Worm (Caenorhabditis elegans) whole organism, early embryonic: Measurements from ENCODE around the gene F10E7.6.

Source experiments
- B0310.2 ChIP-seq: sonication (generic microtip); optimal IDR thresholded peaks from 2 replicates; lab custom pipeline; 2016; ENCODE audit warnings: mild to moderate bottlenecking, missing genetic modification characterization, missing compliant biosample characterization
- F13C5.2 ChIP-seq: sonication (generic microtip); optimal IDR thresholded peaks from 2 replicates; lab custom pipeline; 2017; ENCODE audit warnings: mild to moderate bottlenecking, missing genetic modification characterization, inconsistent platforms, missing compliant biosample characterization
- aly-1 ChIP-seq: sonication (generic microtip); optimal IDR thresholded peaks from 2 replicates; lab custom pipeline; 2016; ENCODE audit warnings: missing genetic modification characterization, missing compliant biosample characterization
- ama-1 ChIP-seq: fragments of 150-350 bp; optimal IDR thresholded peaks from 2 replicates; lab custom pipeline; 2014
- ceh-13 ChIP-seq: fragments of 200-800 bp; sonication (Bioruptor generic); optimal IDR thresholded peaks from 2 replicates; lab custom pipeline; 2018; ENCODE audit warnings: mild to moderate bottlenecking, missing genetic modification characterization, missing compliant biosample characterization
- ceh-36 ChIP-seq: sonication (generic microtip); optimal IDR thresholded peaks from 2 replicates; lab custom pipeline; 2016; ENCODE audit warnings: missing genetic modification characterization, inconsistent platforms, missing compliant biosample characterization
- ets-7 ChIP-seq: sonication (generic microtip); optimal IDR thresholded peaks from 2 replicates; lab custom pipeline; 2016; ENCODE audit warnings: missing genotype, missing genetic modification characterization, missing compliant biosample characterization
- flt-1 ChIP-seq: fragments of 200-800 bp; sonication (Bioruptor generic); IDR thresholded peaks from 2 replicates; pipeline ENCODE4 v1.3.6; 2022; ENCODE audit warnings: missing genetic modification characterization, missing compliant biosample characterization
- hmbx-1 ChIP-seq: sonication (generic microtip); optimal IDR thresholded peaks from 2 replicates; lab custom pipeline; 2016; ENCODE audit warnings: mild to moderate bottlenecking, missing genetic modification characterization, missing compliant biosample characterization
- hmg-4 ChIP-seq: fragments of 200-800 bp; sonication (Bioruptor generic); optimal IDR thresholded peaks from 2 replicates; lab custom pipeline; 2018; ENCODE audit warnings: mild to moderate bottlenecking, missing genetic modification characterization, missing compliant biosample characterization
- hnd-1 ChIP-seq: sonication (generic microtip); optimal IDR thresholded peaks from 2 replicates; lab custom pipeline; 2016; ENCODE audit warnings: missing genetic modification characterization, missing compliant biosample characterization
- pes-1 ChIP-seq: fragments of 200-800 bp; sonication (Bioruptor generic); IDR thresholded peaks from 2 replicates; pipeline ENCODE4 v1.3.6; 2022; ENCODE audit warnings: missing genetic modification reagents, missing genetic modification characterization, missing compliant biosample characterization
- scrt-1 ChIP-seq: fragments of 200-800 bp; sonication (Bioruptor generic); IDR thresholded peaks from 2 replicates; pipeline ENCODE4 v1.3.6; 2022; ENCODE audit warnings: missing genetic modification characterization, missing compliant biosample characterization
- sea-1 ChIP-seq: fragments of 200-800 bp; sonication (Bioruptor generic); conservative IDR thresholded peaks from 2 replicates; pipeline ENCODE4 v1.3.6; 2022; ENCODE audit warnings: missing genetic modification characterization, missing compliant biosample characterization
- tbx-11 ChIP-seq: fragments of 200-800 bp; sonication (Bioruptor generic); IDR thresholded peaks from 2 replicates; pipeline ENCODE4 v1.3.6; 2022; ENCODE audit warnings: missing genetic modification characterization, missing compliant biosample characterization
- tbx-37 ChIP-seq: fragments of 200-800 bp; sonication (Bioruptor generic); conservative IDR thresholded peaks from 2 replicates; pipeline ENCODE4 v1.3.6; 2022; ENCODE audit warnings: missing genetic modification reagents, missing genetic modification characterization, missing compliant biosample characterization
- tra-4 ChIP-seq: sonication (generic microtip); optimal IDR thresholded peaks from 2 replicates; lab custom pipeline; 2017; ENCODE audit warnings: missing genetic modification characterization, missing compliant biosample characterization

The F10E7.6 gene

DNA sequence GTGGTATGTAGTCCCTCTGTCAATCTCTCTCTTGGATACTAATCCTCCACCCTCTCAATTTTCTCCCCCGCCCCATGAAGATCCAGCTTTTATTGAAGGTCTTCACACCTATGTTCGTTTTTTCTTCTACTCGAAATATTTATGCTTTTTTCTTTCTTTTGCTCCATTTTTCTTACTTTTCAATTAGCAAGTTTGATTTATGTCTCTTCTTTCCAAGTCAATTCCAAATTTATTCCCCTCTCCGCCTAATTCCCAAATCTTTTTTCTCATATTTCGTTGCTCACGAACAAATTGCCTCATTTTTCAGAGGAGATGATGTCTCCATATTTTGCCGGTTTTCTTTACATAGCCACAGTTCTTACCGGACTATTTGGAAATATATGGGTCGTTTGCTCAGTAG is 31.4 kb downstream of the F10E7.6 start, which contains the start of gene npr-31:
Gene npr-31 (plus strand): TSS at position 301 of the 400 bp plus-strand sequence.
- TF ChIP-seq hnd-1 (tag; lab: Kevin White, UChicago): no peak
- TF ChIP-seq B0310.2 (tag; lab: Kevin White, UChicago): no peak
- no peak for TF ChIP-seq ets-7 (tag; lab: Kevin White, UChicago)
- no peak for TF ChIP-seq hmg-4
- TF ChIP-seq pes-1 (GFP tag; lab: Robert Waterston, UW): no peak
- no peak for TF ChIP-seq ama-1 (lab: Kevin White, UChicago)
- no peak for TF ChIP-seq tbx-37 (GFP tag; lab: Robert Waterston, UW)
- TF ChIP-seq F13C5.2 (tag; lab: Kevin White, UChicago): no peak
- no peak for TF ChIP-seq sea-1 (GFP tag; lab: Robert Waterston, UW)
- no peak for TF ChIP-seq aly-1 (tag; lab: Kevin White, UChicago)
- no peak for TF ChIP-seq ceh-13 (GFP tag; lab: Kevin White, UChicago)
- TF ChIP-seq flt-1 (GFP tag; lab: Robert Waterston, UW): no peak
- no peak for TF ChIP-seq tbx-11 (GFP tag; lab: Robert Waterston, UW)
- no peak for TF ChIP-seq tra-4 (tag; lab: Kevin White, UChicago)

DNA sequence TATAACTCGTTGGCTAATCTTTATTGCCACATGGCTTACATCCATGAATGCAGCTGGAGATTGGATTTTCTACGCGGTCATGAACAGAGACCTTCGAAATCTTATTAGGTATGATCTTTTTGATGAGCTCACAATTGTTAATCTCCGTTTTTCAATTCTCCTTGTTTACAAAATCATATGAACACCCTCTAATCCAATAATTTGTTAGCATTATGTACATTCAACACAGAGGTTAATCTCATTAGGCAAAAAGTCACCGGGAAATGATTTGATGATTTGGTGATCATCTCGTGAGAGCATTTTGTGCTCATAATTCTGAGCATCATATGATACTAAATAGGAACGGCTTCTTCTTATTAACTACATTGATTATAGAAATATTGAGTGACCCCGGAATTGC is 33.4 kb downstream of the F10E7.6 start:
- TF ChIP-seq ceh-36: no peak
- no peak for TF ChIP-seq scrt-1 (GFP tag; lab: Robert Waterston, UW)
- TF ChIP-seq tbx-37 (GFP tag; lab: Robert Waterston, UW): no peak
- TF ChIP-seq sea-1 (GFP tag; lab: Robert Waterston, UW): no peak
- no peak for TF ChIP-seq tbx-11 (GFP tag; lab: Robert Waterston, UW)
- TF ChIP-seq aly-1 (tag; lab: Kevin White, UChicago): no peak
- TF ChIP-seq flt-1 (GFP tag; lab: Robert Waterston, UW): no peak
- no peak for TF ChIP-seq ama-1 (lab: Kevin White, UChicago)
- no peak for TF ChIP-seq pes-1 (GFP tag; lab: Robert Waterston, UW)
- no peak for TF ChIP-seq hmg-4
- TF ChIP-seq hmbx-1 (tag; lab: Kevin White, UChicago): no peak
- no peak for TF ChIP-seq F13C5.2 (tag; lab: Kevin White, UChicago)

DNA sequence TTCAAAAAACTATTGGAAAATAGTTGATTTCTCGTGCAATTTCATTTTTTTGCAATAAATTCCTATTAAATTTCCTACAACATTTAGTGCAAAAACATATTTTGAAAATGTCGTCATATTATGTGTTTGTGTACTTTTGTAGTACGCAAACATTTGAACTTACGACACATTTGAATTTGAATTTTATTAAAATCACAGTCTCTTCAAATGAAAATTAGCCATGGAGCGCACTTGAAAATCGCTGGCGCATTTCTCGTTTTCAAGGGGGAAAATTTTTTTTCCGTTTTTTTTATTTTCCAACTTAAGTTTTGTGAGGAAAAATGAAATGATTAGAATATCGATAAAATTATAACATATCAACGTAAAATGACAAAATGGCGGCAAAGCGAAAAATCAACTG is 34.7 kb downstream of the F10E7.6 start:
- TF ChIP-seq flt-1 (GFP tag; lab: Robert Waterston, UW) (no peak), B0310.2 (tag; lab: Kevin White, UChicago) (no peak)

DNA sequence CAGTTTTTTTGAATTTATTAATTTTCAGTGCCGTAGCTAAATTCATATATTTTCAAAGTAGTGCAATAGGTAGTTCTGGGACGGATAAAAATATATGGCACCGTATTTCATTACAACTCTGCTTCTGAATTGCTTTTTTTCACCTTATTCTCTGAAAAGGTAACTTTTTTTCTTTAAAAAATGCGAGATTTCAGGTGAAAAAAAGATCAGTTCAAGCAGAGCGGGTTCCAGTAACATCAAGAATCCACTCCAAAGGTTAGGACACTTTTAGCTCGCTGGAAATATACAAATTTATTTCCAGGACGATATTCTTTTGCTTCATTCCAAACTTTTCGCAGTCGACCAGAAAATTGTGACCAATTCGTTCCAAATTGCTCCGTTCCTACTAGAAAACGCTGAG is 35.2 kb downstream of the F10E7.6 start, which contains the start of gene T07F8.1:
Gene T07F8.1 (plus strand): TSS at position 301 of the 400 bp plus-strand sequence.
- TF ChIP-seq flt-1 (GFP tag; lab: Robert Waterston, UW): no peak
- TF ChIP-seq pes-1 (GFP tag; lab: Robert Waterston, UW): no peak
- TF ChIP-seq aly-1 (tag; lab: Kevin White, UChicago): no peak
- TF ChIP-seq tbx-37 (GFP tag; lab: Robert Waterston, UW): no peak
- TF ChIP-seq sea-1 (GFP tag; lab: Robert Waterston, UW): no peak

DNA sequence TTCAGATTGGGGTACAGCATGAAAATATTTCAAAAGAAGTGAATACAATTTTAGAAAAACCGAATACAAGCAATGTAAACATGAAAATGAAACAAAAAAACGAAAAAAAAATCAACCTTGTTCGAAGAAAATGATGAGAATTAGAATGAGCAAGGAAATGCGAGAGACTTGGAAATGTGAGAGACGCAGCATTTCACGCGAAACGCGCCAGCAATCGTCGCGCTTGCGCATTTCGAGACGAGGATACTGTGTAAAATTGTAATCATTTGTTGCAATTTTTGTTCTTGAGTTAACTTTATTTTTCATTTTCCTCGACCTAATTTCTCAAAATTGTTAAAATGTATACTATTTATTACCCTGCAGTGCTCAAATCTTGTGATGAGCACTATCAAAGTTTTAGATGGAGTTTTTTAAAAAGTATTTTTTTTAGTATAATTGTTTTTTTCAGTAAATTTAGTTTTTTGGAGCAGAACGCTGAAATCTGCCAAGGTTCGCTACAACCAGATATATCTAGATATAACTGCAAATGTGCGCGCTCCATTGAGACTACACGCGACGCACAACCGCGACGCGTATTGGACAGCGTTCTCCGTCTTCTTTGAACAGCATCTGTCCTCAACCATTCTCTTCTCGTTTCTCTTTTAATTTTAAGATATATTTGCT is 39.2 kb downstream of the F10E7.6 start, which contains the start of gene fust-1:
Gene fust-1 (plus strand): TSS at position 613 of the 663 bp plus-strand sequence.
- no peak for TF ChIP-seq aly-1 (tag; lab: Kevin White, UChicago)
- peak; percentile 46 for TF ChIP-seq hmg-4
- peak; percentile 39 for TF ChIP-seq ceh-36
- TF ChIP-seq ama-1 (lab: Kevin White, UChicago): no peak
- peak; percentile 89 for TF ChIP-seq F13C5.2 (tag; lab: Kevin White, UChicago)
- no peak for TF ChIP-seq tra-4 (tag; lab: Kevin White, UChicago)
- no peak for TF ChIP-seq B0310.2 (tag; lab: Kevin White, UChicago)
- TF ChIP-seq scrt-1 (GFP tag; lab: Robert Waterston, UW): peak; percentile 58; the same call in 1 of the 2 replicates
- TF ChIP-seq tbx-11 (GFP tag; lab: Robert Waterston, UW): peak; percentile 48; the same call in 1 of the 2 replicates
- no peak for TF ChIP-seq ets-7 (tag; lab: Kevin White, UChicago)
- TF ChIP-seq pes-1 (GFP tag; lab: Robert Waterston, UW): peak; percentile 77
- TF ChIP-seq ceh-13 (GFP tag; lab: Kevin White, UChicago): no peak
- peak; percentile 1 for TF ChIP-seq hnd-1 (tag; lab: Kevin White, UChicago)
- peak; percentile 19 for TF ChIP-seq hmbx-1 (tag; lab: Kevin White, UChicago)
- peak; percentile 64; the same call in 1 of the 2 replicates for TF ChIP-seq flt-1 (GFP tag; lab: Robert Waterston, UW)
- peak; percentile 33; the same call in 1 of the 2 replicates for TF ChIP-seq tbx-37 (GFP tag; lab: Robert Waterston, UW)
- no peak; the same call in 1 of the 2 replicates for TF ChIP-seq sea-1 (GFP tag; lab: Robert Waterston, UW)

DNA sequence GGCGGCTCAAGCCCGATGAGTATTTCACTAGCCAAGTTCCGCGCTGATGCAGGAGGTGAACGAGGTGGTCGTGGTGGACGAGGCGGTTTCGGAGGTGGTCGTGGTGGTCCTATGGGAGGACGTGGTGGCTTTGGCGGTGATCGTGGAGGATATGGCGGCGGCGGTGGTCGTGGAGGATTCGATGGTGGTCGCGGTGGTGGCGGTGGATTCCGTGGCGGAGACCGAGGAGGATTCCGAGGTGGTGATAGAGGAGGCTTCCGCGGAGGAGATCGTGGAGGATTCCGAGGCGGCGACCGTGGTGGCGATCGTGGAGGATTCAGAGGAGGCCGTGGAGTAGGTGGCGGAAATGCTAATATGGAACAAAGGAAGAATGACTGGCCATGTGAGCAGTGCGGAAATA is 41.8 kb downstream of the F10E7.6 start:
- peak; percentile 38 for TF ChIP-seq aly-1 (tag; lab: Kevin White, UChicago)
- TF ChIP-seq tbx-37 (GFP tag; lab: Robert Waterston, UW): no peak

DNA sequence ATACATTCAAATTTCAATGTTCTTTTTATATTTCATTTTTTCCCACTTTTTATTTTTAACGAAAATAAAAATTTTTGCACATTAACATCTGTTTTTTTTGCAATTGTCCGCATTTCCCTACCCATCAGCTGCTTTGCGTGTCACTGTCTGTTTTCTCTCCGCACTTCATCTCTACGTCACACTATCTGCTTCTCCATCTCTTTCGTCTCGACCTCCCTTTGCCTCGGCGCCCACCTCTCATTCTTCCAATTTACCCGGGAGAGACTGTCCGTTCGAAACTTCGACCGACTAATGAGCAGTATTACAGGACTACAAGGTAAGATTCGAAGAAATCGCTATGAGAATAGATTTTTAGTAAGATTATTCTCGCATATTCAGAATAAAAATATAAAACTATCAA is 42.5 kb downstream of the F10E7.6 start, which contains the start of gene C27H5.2:
Gene C27H5.2 (plus strand): TSS at position 190 of the 400 bp plus-strand sequence.
- no peak for TF ChIP-seq B0310.2 (tag; lab: Kevin White, UChicago)
- TF ChIP-seq scrt-1 (GFP tag; lab: Robert Waterston, UW): no peak
- TF ChIP-seq tbx-11 (GFP tag; lab: Robert Waterston, UW): no peak
- TF ChIP-seq hnd-1 (tag; lab: Kevin White, UChicago): no peak
- TF ChIP-seq flt-1 (GFP tag; lab: Robert Waterston, UW): no peak
- TF ChIP-seq sea-1 (GFP tag; lab: Robert Waterston, UW): no peak
- no peak for TF ChIP-seq F13C5.2 (tag; lab: Kevin White, UChicago)
- no peak for TF ChIP-seq ceh-13 (GFP tag; lab: Kevin White, UChicago)
